Fruit fly (Drosophila melanogaster): ENCODE data around the gene Bicra.

DNA sequence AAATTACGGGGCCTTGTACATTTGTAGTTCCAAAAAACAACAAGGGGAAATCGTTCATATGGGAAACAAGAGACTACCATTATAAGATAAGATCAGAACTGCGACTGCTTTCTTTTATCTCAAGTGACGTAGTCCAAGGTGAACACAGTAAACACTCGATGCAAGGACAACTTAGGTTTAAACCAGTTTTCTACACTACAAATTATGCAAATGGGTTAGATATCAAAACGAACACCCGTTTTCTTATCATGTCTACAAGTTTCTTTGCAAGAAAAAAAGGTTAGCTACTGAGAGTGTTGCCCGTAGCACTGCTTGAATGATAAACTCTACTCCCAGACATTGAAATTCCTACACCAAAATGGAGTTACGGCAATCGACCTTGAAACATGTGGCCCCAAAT lies 61.3 kb downstream of the Bicra start:
- TF ChIP-seq psq (optimal IDR thresholded peaks at IDR 0.05) = no peak
- TF ChIP-seq pan (optimal IDR thresholded peaks at IDR 0.05) = no peak
- TF ChIP-seq EcR (GFP tag; optimal IDR thresholded peaks at IDR 0.05) = no peak
